Worm (Caenorhabditis elegans) whole organism, L4 larva: ENCODE results near the gene F57F4.1.
A peak's percentile ranks its signal among the peaks of the same experiment; 100 is the strongest.

Experiments
- F10B5.3 ChIP-seq: sonication (generic microtip); optimal IDR thresholded peaks from 2 replicates; lab custom pipeline; 2016; ENCODE audit warnings: mild to moderate bottlenecking, missing genetic modification characterization, missing compliant biosample characterization
- F26F4.8 ChIP-seq: fragments of 200-800 bp; sonication (Bioruptor generic); conservative IDR thresholded peaks from 2 replicates; pipeline ENCODE4 v1.3.6; 2022; ENCODE audit warnings: missing genetic modification characterization, missing compliant biosample characterization
- F37D6.2 ChIP-seq: sonication (generic microtip); optimal IDR thresholded peaks from 2 replicates; lab custom pipeline; 2016; ENCODE audit warnings: mild to moderate bottlenecking, missing genetic modification characterization, missing compliant biosample characterization
- T20F7.1 ChIP-seq: fragments of 200-800 bp; sonication (Bioruptor generic); optimal IDR thresholded peaks from 2 replicates; lab custom pipeline; 2018; ENCODE audit warnings: mild to moderate bottlenecking, missing genetic modification characterization, missing compliant biosample characterization
- aha-1 ChIP-seq: fragments of 150-350 bp; peaks from one replicate; lab custom pipeline; 2014; ENCODE audit warnings: missing biosample characterization, missing genetic modification characterization
- ama-1 ChIP-seq: fragments of 150-350 bp; optimal IDR thresholded peaks from 2 replicates; lab custom pipeline; 2014; ENCODE audit warnings: inconsistent platforms, mixed read lengths
- arid-1 ChIP-seq: fragments of 200-800 bp; sonication (Bioruptor generic); conservative IDR thresholded peaks from 2 replicates; pipeline ENCODE4 v1.3.6; 2022; ENCODE audit warnings: missing genetic modification reagents, missing genetic modification characterization, missing compliant biosample characterization
- ceh-20 ChIP-seq: fragments of 200-800 bp; sonication (Bioruptor generic); IDR thresholded peaks from 2 replicates; pipeline ENCODE4 v1.3.6; 2022; ENCODE audit warnings: missing genetic modification reagents, missing genetic modification characterization, missing compliant biosample characterization
- ceh-28 ChIP-seq: fragments of 150-350 bp; optimal IDR thresholded peaks from 2 replicates; lab custom pipeline; 2014; ENCODE audit warnings: missing biosample characterization, missing genetic modification reagents, missing genetic modification characterization
- ces-1 ChIP-seq: fragments of 150-350 bp; sonication (generic microtip); optimal IDR thresholded peaks from 4 replicates; lab custom pipeline; 2014; ENCODE audit warnings: missing biosample characterization, missing genetic modification reagents, missing genetic modification characterization
- daf-16 ChIP-seq, 3 experiments: sonication (generic microtip); optimal IDR thresholded peaks; 2 replicates each; lab custom pipeline; 2016 to 2017; ENCODE audit warnings: missing genetic modification characterization in 3 of 3, missing genetic modification reagents in 3 of 3, mild to moderate bottlenecking in 2 of 3, missing compliant biosample characterization in 2 of 3, missing biosample characterization in 1 of 3, moderate library complexity in 1 of 3
- dmd-8 ChIP-seq: fragments of 200-800 bp; sonication (Bioruptor generic); IDR thresholded peaks from 2 replicates; pipeline ENCODE4 v1.3.6; 2022; ENCODE audit warnings: missing genetic modification characterization, missing compliant biosample characterization
- dmd-9 ChIP-seq: fragments of 200-800 bp; sonication (Bioruptor generic); IDR thresholded peaks from 2 replicates; pipeline ENCODE4 v1.3.6; 2022; ENCODE audit warnings: missing genetic modification reagents, missing genetic modification characterization, missing compliant biosample characterization
- dve-1 ChIP-seq: sonication (generic microtip); optimal IDR thresholded peaks from 2 replicates; lab custom pipeline; 2017; ENCODE audit warnings: antibody characterized with exemption, mild to moderate bottlenecking, missing genetic modification characterization, missing compliant biosample characterization; ENCODE audit not compliant: insufficient read depth
- fos-1 ChIP-seq: fragments of 150-350 bp; optimal IDR thresholded peaks from 2 replicates; lab custom pipeline; 2014; ENCODE audit warnings: missing biosample characterization, missing genetic modification characterization
- gei-8 ChIP-seq: fragments of 200-800 bp; sonication (Bioruptor generic); optimal IDR thresholded peaks from 2 replicates; lab custom pipeline; 2018; ENCODE audit warnings: mild to moderate bottlenecking, missing genetic modification characterization, missing compliant biosample characterization
- hif-1 ChIP-seq, 2 experiments: sonication (generic microtip); optimal IDR thresholded peaks; 2 replicates each; lab custom pipeline; 2016 to 2017; ENCODE audit warnings: missing compliant biosample characterization in 2 of 2, missing genetic modification characterization in 2 of 2, missing genetic modification reagents in 2 of 2, missing genotype in 2 of 2, mild to moderate bottlenecking in 1 of 2
- hlh-11 ChIP-seq: fragments of 200-800 bp; sonication (Bioruptor generic); optimal IDR thresholded peaks from 2 replicates; lab custom pipeline; 2018; ENCODE audit warnings: mild to moderate bottlenecking, missing genetic modification characterization, missing compliant biosample characterization
- hlh-30 ChIP-seq: sonication (generic microtip); optimal IDR thresholded peaks from 2 replicates; lab custom pipeline; 2017; ENCODE audit warnings: antibody characterized with exemption, mild to moderate bottlenecking, missing genetic modification characterization, missing compliant biosample characterization; ENCODE audit not compliant: insufficient read depth
- jun-1 ChIP-seq: fragments of 150-350 bp; optimal IDR thresholded peaks from 2 replicates; lab custom pipeline; 2014; ENCODE audit warnings: missing biosample characterization, missing genetic modification reagents, missing genetic modification characterization
- lin-1 ChIP-seq: fragments of 200-800 bp; sonication (Bioruptor generic); IDR thresholded peaks from 2 replicates; pipeline ENCODE4 v1.3.6; 2022; ENCODE audit warnings: missing genetic modification reagents, missing genetic modification characterization, missing compliant biosample characterization
- lin-13 ChIP-seq: fragments of 150-350 bp; optimal IDR thresholded peaks from 2 replicates; lab custom pipeline; 2014; ENCODE audit warnings: missing biosample characterization, missing genetic modification reagents, missing genetic modification characterization
- lin-15B ChIP-seq: fragments of 150-350 bp; sonication (generic microtip); optimal IDR thresholded peaks from 3 replicates; lab custom pipeline; 2014; ENCODE audit warnings: missing biosample characterization, missing genetic modification characterization
- lin-29 ChIP-seq: fragments of 200-800 bp; sonication (Bioruptor generic); IDR thresholded peaks from 2 replicates; pipeline ENCODE4 v1.3.6; 2022; ENCODE audit warnings: missing genetic modification reagents, missing genetic modification characterization, missing compliant biosample characterization
- lin-38 ChIP-seq: fragments of 200-800 bp; sonication (Bioruptor generic); IDR thresholded peaks from 2 replicates; pipeline ENCODE4 v1.3.6; 2022; ENCODE audit warnings: missing genetic modification reagents, missing genetic modification characterization, missing compliant biosample characterization
- lsy-2 ChIP-seq, 2 experiments: fragments of 150-350 bp in 1 of 2; sonication (generic microtip) in 1 of 2; optimal IDR thresholded peaks; 2 replicates each; lab custom pipeline; 2014 to 2017; ENCODE audit warnings: missing biosample characterization in 2 of 2, missing genetic modification characterization in 2 of 2
- madf-5 ChIP-seq, 2 experiments: fragments of 200-800 bp; sonication (Bioruptor generic); IDR thresholded peaks; 2 replicates each; pipeline ENCODE4 v1.3.6; 2022; ENCODE audit warnings: missing compliant biosample characterization in 2 of 2, missing genetic modification characterization in 2 of 2
- mdl-1 ChIP-seq, 2 experiments: fragments of 150-350 bp in 1 of 2; sonication (generic microtip) in 1 of 2; optimal IDR thresholded peaks; 2 replicates each; lab custom pipeline; 2014 to 2017; ENCODE audit warnings: missing biosample characterization in 2 of 2, missing genetic modification characterization in 2 of 2
- mep-1 ChIP-seq: fragments of 150-350 bp; sonication (generic microtip); optimal IDR thresholded peaks from 3 replicates; lab custom pipeline; 2014; ENCODE audit warnings: missing biosample characterization, missing genetic modification characterization
- mes-2 ChIP-seq: sonication (generic microtip); optimal IDR thresholded peaks from 2 replicates; lab custom pipeline; 2016; ENCODE audit warnings: missing genotype, mild to moderate bottlenecking, missing genetic modification characterization, missing compliant biosample characterization; ENCODE audit not compliant: poor library complexity, severe bottlenecking
- mxl-2 ChIP-seq: fragments of 200-800 bp; sonication (Bioruptor generic); conservative IDR thresholded peaks from 2 replicates; pipeline ENCODE4 v1.3.6; 2022; ENCODE audit warnings: missing genetic modification reagents, missing genetic modification characterization, missing compliant biosample characterization
- nhr-102 ChIP-seq: sonication (generic microtip); optimal IDR thresholded peaks from 2 replicates; lab custom pipeline; 2016; ENCODE audit warnings: mild to moderate bottlenecking, missing genetic modification characterization, moderate library complexity, missing compliant biosample characterization
- nhr-237 ChIP-seq: sonication (generic microtip); optimal IDR thresholded peaks from 2 replicates; lab custom pipeline; 2017; ENCODE audit warnings: missing biosample characterization, missing genetic modification characterization
- nhr-28 ChIP-seq: fragments of 150-350 bp; optimal IDR thresholded peaks from 2 replicates; lab custom pipeline; 2014; ENCODE audit warnings: missing biosample characterization, missing genetic modification characterization
- nhr-41 ChIP-seq: fragments of 200-800 bp; sonication (Bioruptor generic); IDR thresholded peaks from 2 replicates; pipeline ENCODE4 v1.3.6; 2022; ENCODE audit warnings: missing genetic modification reagents, missing genetic modification characterization, missing compliant biosample characterization
- nhr-6 ChIP-seq: fragments of 150-350 bp; optimal IDR thresholded peaks from 2 replicates; lab custom pipeline; 2014; ENCODE audit warnings: missing biosample characterization, missing genetic modification characterization
- nhr-76 ChIP-seq: fragments of 150-350 bp; optimal IDR thresholded peaks from 2 replicates; lab custom pipeline; 2014; ENCODE audit warnings: missing biosample characterization, missing genetic modification characterization
- nhr-77 ChIP-seq: fragments of 150-350 bp; optimal IDR thresholded peaks from 2 replicates; lab custom pipeline; 2014; ENCODE audit warnings: missing biosample characterization, missing genetic modification characterization
- pqm-1 ChIP-seq: sonication (generic microtip); optimal IDR thresholded peaks from 2 replicates; lab custom pipeline; 2017; ENCODE audit warnings: missing biosample characterization, missing genetic modification characterization
- rbr-2 ChIP-seq: sonication (generic microtip); optimal IDR thresholded peaks from 2 replicates; lab custom pipeline; 2016; ENCODE audit warnings: missing genotype, missing genetic modification characterization, missing compliant biosample characterization
- unc-130 ChIP-seq: sonication (generic microtip); optimal IDR thresholded peaks from 2 replicates; lab custom pipeline; 2016; ENCODE audit warnings: missing genetic modification reagents, missing genetic modification characterization, missing compliant biosample characterization
- unc-62 ChIP-seq, 3 experiments: fragments of 150-350 bp in 1 of 3; sonication (generic microtip); optimal IDR thresholded peaks in 2 of 3; peaks in 1 of 3; 1 replicate in 1 of 3; 2 replicates in 2 of 3; lab custom pipeline; 2014 to 2017; ENCODE audit warnings: missing biosample characterization in 3 of 3, missing genetic modification characterization in 3 of 3, missing genetic modification reagents in 3 of 3, missing genotype in 1 of 3
- vab-7 ChIP-seq: fragments of 200-800 bp; sonication (Bioruptor generic); IDR thresholded peaks from 2 replicates; pipeline ENCODE4 v1.3.6; 2022; ENCODE audit warnings: missing genetic modification reagents, missing genetic modification characterization, missing compliant biosample characterization
- zfp-2 ChIP-seq: sonication (generic microtip); optimal IDR thresholded peaks from 2 replicates; lab custom pipeline; 2016; ENCODE audit warnings: mild to moderate bottlenecking, missing genetic modification characterization, missing compliant biosample characterization
- zip-2 ChIP-seq: fragments of 150-350 bp; optimal IDR thresholded peaks from 2 replicates; lab custom pipeline; 2014; ENCODE audit warnings: missing biosample characterization, missing genetic modification characterization

Gene F57F4.1

ce11 chrV:6430526-6431371, 40.5 kb downstream of the F57F4.1 start:
- TF ChIP-seq hlh-11 (tag; lab: Kevin White, UChicago) (peak; percentile 23), jun-1 (tag; lab: Kevin White, UChicago) (no peak), ceh-20 (no peak), nhr-102 (tag; lab: Kevin White, UChicago) (no peak), hlh-30 (tag; lab: Kevin White, UChicago) (peak; percentile 39), dve-1 (peak; percentile 53), gei-8 (GFP tag; lab: Kevin White, UChicago) (no peak), arid-1 (no peak), nhr-237 (tag; lab: Kevin White, UChicago) (no peak), mep-1 (tag; lab: Kevin White, UChicago) (peak; percentile 32), F26F4.8 (no peak), lin-38 (0 out of 2 replicates have a peak, but pooled peaks have one; percentile 13), lin-1 (GFP tag; lab: Robert Waterston, UW) (no peak), daf-16 (GFP tag; optimal IDR thresholded peaks at IDR 0.05; lab: Kevin White, UChicago) (no peak), daf-16 (tag; optimal IDR thresholded peaks at IDR 0.05; lab: Kevin White, UChicago) (peak; percentile 60), lin-13 (GFP tag; lab: Kevin White, UChicago) (no peak), vab-7 (GFP tag; lab: Robert Waterston, UW) (no peak), nhr-28 (peak; percentile 89), mxl-2 (GFP tag; lab: Robert Waterston, UW) (no peak), aha-1 (tag; lab: Kevin White, UChicago) (peak; percentile 10), ama-1 (no peak), madf-5 (GFP tag; IDR thresholded peaks at IDR 0.05; lab: Robert Waterston, UW) (no peak), dmd-8 (GFP tag; lab: Robert Waterston, UW) (no peak), F10B5.3 (tag; lab: Kevin White, UChicago) (no peak), mdl-1 (tag; optimal IDR thresholded peaks at IDR 0.05; lab: Kevin White, UChicago) (peak in 1 of 2 experiments; percentile 7), nhr-77 (tag; lab: Kevin White, UChicago) (no peak), nhr-41 (GFP tag; lab: Robert Waterston, UW) (no peak), unc-62 (GFP tag; optimal IDR thresholded peaks at IDR 0.05 in 1 of 2; lab: Kevin White, UChicago) (peak in 1 of 2 experiments; percentile 83), unc-62 (tag; optimal IDR thresholded peaks at IDR 0.05; lab: Kevin White, UChicago) (no peak), pqm-1 (tag; lab: Kevin White, UChicago) (peak; percentile 65), zfp-2 (tag; lab: Kevin White, UChicago) (no peak), F37D6.2 (tag; lab: Kevin White, UChicago) (no peak), lin-15B (tag; lab: Kevin White, UChicago) (no peak), ces-1 (no peak)

- TF ChIP-seq hlh-30 (tag; lab: Kevin White, UChicago), result peak; percentile 48
- TF ChIP-seq nhr-76 (tag; lab: Kevin White, UChicago), result no peak
- TF ChIP-seq T20F7.1 (GFP tag; lab: Kevin White, UChicago), result peak; percentile 39
- peak; percentile 68 for TF ChIP-seq nhr-77 (tag; lab: Kevin White, UChicago)
- peak in 1 of 2 experiments; percentile 75 for TF ChIP-seq hif-1 (tag; optimal IDR thresholded peaks at IDR 0.05; lab: Kevin White, UChicago)
- TF ChIP-seq dve-1, result peak; percentile 63
- peak in 1 of 2 experiments; percentile 88 for TF ChIP-seq lsy-2 (tag; optimal IDR thresholded peaks at IDR 0.05; lab: Kevin White, UChicago)
- TF ChIP-seq mes-2 (tag; lab: Kevin White, UChicago), result peak; percentile 95
- peak; percentile 86 for TF ChIP-seq lin-38
- peak; percentile 10 for TF ChIP-seq rbr-2
- TF ChIP-seq aha-1 (tag; lab: Kevin White, UChicago), result peak; percentile 70
- peak; percentile 12 for TF ChIP-seq nhr-6 (tag; lab: Kevin White, UChicago)
- no peak for TF ChIP-seq dmd-9
- peak; percentile 75 for TF ChIP-seq unc-130
- TF ChIP-seq ceh-28 (tag; lab: Kevin White, UChicago), result peak; percentile 56
- no peak for TF ChIP-seq lin-15B (tag; lab: Kevin White, UChicago)
- peak; percentile 70 for TF ChIP-seq zip-2 (tag; lab: Kevin White, UChicago)
- no peak for TF ChIP-seq lin-29
- TF ChIP-seq lin-13 (GFP tag; lab: Kevin White, UChicago), result peak; percentile 77
- peak; percentile 14 for TF ChIP-seq hlh-11 (tag; lab: Kevin White, UChicago)
- TF ChIP-seq fos-1 (tag; lab: Kevin White, UChicago), result no peak
- TF ChIP-seq nhr-28, result peak; percentile 52
Measured at ce11 chrV:6433446-6434178, 43.3 kb downstream of the F57F4.1 start, which contains the start of the genes gad-1 and erfa-1. gad-1 (minus strand) TSS chrV:6433496. erfa-1 (plus strand) TSS chrV:6434128.
